ENCODE assay signal across 1 fruit fly cellular context in genomic region chr3R:14853767-14854191, dm6.
TF ChIP-seq lines count a peak whose summit lies in the region.

No protein-coding gene starts in this region.

TF ChIP-seq in whole organism, embryonic, 481 proteins besides CTCF, POLR2A, EP300 and RAD21 (continued from another document and continues in another):
- TF ChIP-seq CG13123 (GFP tag; optimal IDR thresholded peaks at IDR 0.05; lab: Kevin White, UChicago), result no peak
- TF ChIP-seq so (GFP tag; IDR thresholded peaks at IDR 0.05; lab: Robert Waterston, UW), result peak; percentile 69
- no peak for TF ChIP-seq hbn (GFP tag; IDR thresholded peaks at IDR 0.05; lab: Robert Waterston, UW; ENCODE audit: partially characterized antibody)
- peak; percentile 76 for TF ChIP-seq CG18599 (GFP tag; optimal IDR thresholded peaks at IDR 0.05; lab: Kevin White, UChicago)
- no peak for TF ChIP-seq CG10654 (GFP tag; optimal IDR thresholded peaks at IDR 0.05; lab: Kevin White, UChicago)
- no peak for TF ChIP-seq nmo (GFP tag; optimal IDR thresholded peaks at IDR 0.05; lab: Kevin White, UChicago)
- TF ChIP-seq CG14050 (GFP tag; IDR thresholded peaks at IDR 0.05; lab: Robert Waterston, UW), result no peak
- no peak for TF ChIP-seq CG18619 (GFP tag; optimal IDR thresholded peaks at IDR 0.05; lab: Kevin White, UChicago)
- no peak for TF ChIP-seq CG11696 (GFP tag; IDR thresholded peaks at IDR 0.05; lab: Robert Waterston, UW)
- peak; percentile 71 for TF ChIP-seq HmgZ (tag; optimal IDR thresholded peaks at IDR 0.05; lab: Kevin White, UChicago)
- peak; percentile 34 for TF ChIP-seq Nf-YB (GFP tag; optimal IDR thresholded peaks at IDR 0.05; lab: Kevin White, UChicago)
- TF ChIP-seq dimm (GFP tag; IDR thresholded peaks at IDR 0.05; lab: Robert Waterston, UW), result no peak
- TF ChIP-seq wek (GFP tag; optimal IDR thresholded peaks at IDR 0.05; lab: Kevin White, UChicago), result peak; percentile 59
- no peak for TF ChIP-seq bab2 (GFP tag; optimal IDR thresholded peaks at IDR 0.05; lab: Kevin White, UChicago)
- no peak for TF ChIP-seq gcm (GFP tag; optimal IDR thresholded peaks at IDR 0.05; lab: Kevin White, UChicago)
- peak; percentile 88 for TF ChIP-seq mirr (GFP tag; optimal IDR thresholded peaks at IDR 0.05; lab: Kevin White, UChicago)
- no peak for TF ChIP-seq zfh1 (GFP tag; IDR thresholded peaks at IDR 0.05; lab: Robert Waterston, UW)
- no peak for TF ChIP-seq Lhr (GFP tag; optimal IDR thresholded peaks at IDR 0.05; lab: Kevin White, UChicago)
- TF ChIP-seq ssp (GFP tag; IDR thresholded peaks at IDR 0.05; lab: Robert Waterston, UW), result no peak
- no peak for TF ChIP-seq disco-r (GFP tag; optimal IDR thresholded peaks at IDR 0.05; lab: Kevin White, UChicago)
- peak; percentile 31 for TF ChIP-seq CG10267 (tag; optimal IDR thresholded peaks at IDR 0.05; lab: Kevin White, UChicago)
- TF ChIP-seq NK7.1 (GFP tag; optimal IDR thresholded peaks at IDR 0.05; lab: Kevin White, UChicago), result no peak
- no peak for TF ChIP-seq prd (optimal IDR thresholded peaks at IDR 0.05; lab: Kevin White, UChicago)
- no peak for TF ChIP-seq prd (GFP tag; IDR thresholded peaks at IDR 0.05; lab: Robert Waterston, UW)
- TF ChIP-seq nau (GFP tag; optimal IDR thresholded peaks at IDR 0.05; lab: Kevin White, UChicago), result peak; percentile 24
- peak; percentile 86 for TF ChIP-seq caup (GFP tag; optimal IDR thresholded peaks at IDR 0.05; lab: Kevin White, UChicago; ENCODE audit: severe bottlenecking)
- no peak for TF ChIP-seq Hmx (GFP tag; optimal IDR thresholded peaks at IDR 0.05; lab: Kevin White, UChicago)
- TF ChIP-seq Optix (GFP tag; IDR thresholded peaks at IDR 0.05; lab: Robert Waterston, UW), result no peak
- TF ChIP-seq ac (GFP tag; optimal IDR thresholded peaks at IDR 0.05; lab: Kevin White, UChicago), result no peak
- TF ChIP-seq CG8089 (GFP tag; optimal IDR thresholded peaks at IDR 0.05; lab: Kevin White, UChicago), result no peak
- peak in 1 of 3 experiments; percentile 63 for TF ChIP-seq Stat92E (GFP tag; optimal IDR thresholded peaks at IDR 0.05; lab: Kevin White, UChicago)
- peak; percentile 33 for TF ChIP-seq CG3163 (GFP tag; optimal IDR thresholded peaks at IDR 0.05; lab: Kevin White, UChicago)
- TF ChIP-seq CG16813 (GFP tag; IDR thresholded peaks at IDR 0.05; lab: Robert Waterston, UW; ENCODE audit: partially characterized antibody), result 0 out of 3 replicates have a peak, but pooled peaks have one; percentile 29
- TF ChIP-seq CG7357 (GFP tag; IDR thresholded peaks at IDR 0.05; lab: Robert Waterston, UW), result no peak
- TF ChIP-seq lbe (GFP tag; optimal IDR thresholded peaks at IDR 0.05; lab: Kevin White, UChicago), result peak; percentile 80
- TF ChIP-seq nerfin-2 (GFP tag; IDR thresholded peaks at IDR 0.05; lab: Robert Waterston, UW; ENCODE audit: partially characterized antibody), result no peak
- TF ChIP-seq CG13775 (GFP tag; optimal IDR thresholded peaks at IDR 0.05; lab: Kevin White, UChicago), result peak; percentile 44
- TF ChIP-seq sens-2 (GFP tag; IDR thresholded peaks at IDR 0.05; lab: Robert Waterston, UW), result no peak
- no peak for TF ChIP-seq shn (GFP tag; optimal IDR thresholded peaks at IDR 0.05; lab: Kevin White, UChicago)
- TF ChIP-seq CG2129 (GFP tag; IDR thresholded peaks at IDR 0.05; lab: Robert Waterston, UW; ENCODE audit: partially characterized antibody), result no peak
- TF ChIP-seq CG6272 (GFP tag; IDR thresholded peaks at IDR 0.05; lab: Robert Waterston, UW), result no peak
- no peak for TF ChIP-seq slp2 (GFP tag; optimal IDR thresholded peaks at IDR 0.05; lab: Kevin White, UChicago)
- TF ChIP-seq CG30403 (GFP tag; optimal IDR thresholded peaks at IDR 0.05; lab: Kevin White, UChicago), result no peak
- TF ChIP-seq Bgb (GFP tag; IDR thresholded peaks at IDR 0.05; lab: Robert Waterston, UW; ENCODE audit: partially characterized antibody), result peak; percentile 22; the same call in 1 of the 2 replicates
- peak; percentile 51 for TF ChIP-seq CG13624 (GFP tag; optimal IDR thresholded peaks at IDR 0.05; lab: Kevin White, UChicago)
- TF ChIP-seq h (optimal IDR thresholded peaks at IDR 0.05; lab: Kevin White, UChicago), result no peak
- TF ChIP-seq eve (GFP tag; optimal IDR thresholded peaks at IDR 0.05; lab: Kevin White, UChicago), result no peak
- TF ChIP-seq CG4404 (GFP tag; IDR thresholded peaks at IDR 0.05; lab: Robert Waterston, UW), result no peak
- TF ChIP-seq ap (GFP tag; IDR thresholded peaks at IDR 0.05; lab: Robert Waterston, UW), result no peak
- TF ChIP-seq oc (tag; optimal IDR thresholded peaks at IDR 0.05; lab: Kevin White, UChicago), result peak; percentile 63
- 0 out of 3 replicates have a peak, but pooled peaks have one; percentile 16 for TF ChIP-seq CG6791 (GFP tag; IDR thresholded peaks at IDR 0.05; lab: Robert Waterston, UW; ENCODE audit: partially characterized antibody)
- TF ChIP-seq CG2875 (GFP tag; optimal IDR thresholded peaks at IDR 0.05; lab: Kevin White, UChicago), result no peak
- no peak for TF ChIP-seq CG34422 (GFP tag; IDR thresholded peaks at IDR 0.05; lab: Robert Waterston, UW)
- TF ChIP-seq CoRest (tag; optimal IDR thresholded peaks at IDR 0.05; lab: Kevin White, UChicago), result no peak
- peak; percentile 78 for TF ChIP-seq Hmr (GFP tag; optimal IDR thresholded peaks at IDR 0.05; lab: Kevin White, UChicago)
- no peak for TF ChIP-seq chif (GFP tag; optimal IDR thresholded peaks at IDR 0.05; lab: Kevin White, UChicago)
- no peak for TF ChIP-seq CG7963 (GFP tag; IDR thresholded peaks at IDR 0.05; lab: Robert Waterston, UW; ENCODE audit: partially characterized antibody)
- TF ChIP-seq Sry-β (GFP tag; optimal IDR thresholded peaks at IDR 0.05; lab: Kevin White, UChicago), result no peak
- peak; percentile 77 for TF ChIP-seq CG6813 (GFP tag; optimal IDR thresholded peaks at IDR 0.05; lab: Kevin White, UChicago)
- peak; percentile 66; the same call in 1 of the 3 replicates for TF ChIP-seq gce (GFP tag; IDR thresholded peaks at IDR 0.05; lab: Robert Waterston, UW)
- no peak for TF ChIP-seq aop (GFP tag; IDR thresholded peaks at IDR 0.05; lab: Robert Waterston, UW)
- TF ChIP-seq ems (GFP tag; optimal IDR thresholded peaks at IDR 0.05; lab: Kevin White, UChicago), result peak; percentile 5
- TF ChIP-seq CG30020 (tag; optimal IDR thresholded peaks at IDR 0.05; lab: Kevin White, UChicago), result no peak
- TF ChIP-seq sisA (GFP tag; IDR thresholded peaks at IDR 0.05; lab: Robert Waterston, UW), result no peak
- peak; percentile 60 for TF ChIP-seq Meics (GFP tag; optimal IDR thresholded peaks at IDR 0.05; lab: Kevin White, UChicago)
- no peak for TF ChIP-seq ranshi (GFP tag; IDR thresholded peaks at IDR 0.05; lab: Robert Waterston, UW)
- no peak for TF ChIP-seq CG10565 (GFP tag; optimal IDR thresholded peaks at IDR 0.05; lab: Kevin White, UChicago)
- TF ChIP-seq toy (GFP tag; IDR thresholded peaks at IDR 0.05; lab: Robert Waterston, UW), result no peak
- TF ChIP-seq Dek (tag; optimal IDR thresholded peaks at IDR 0.05; lab: Kevin White, UChicago), result no peak
- no peak for TF ChIP-seq btn (GFP tag; optimal IDR thresholded peaks at IDR 0.05; lab: Kevin White, UChicago)
- TF ChIP-seq Kr (GFP tag; optimal IDR thresholded peaks at IDR 0.05; lab: Kevin White, UChicago), result no peak
- TF ChIP-seq Bdp1 (GFP tag; optimal IDR thresholded peaks at IDR 0.05; lab: Kevin White, UChicago), result no peak
- TF ChIP-seq CG34224 (GFP tag; IDR thresholded peaks at IDR 0.05; lab: Robert Waterston, UW; ENCODE audit: partially characterized antibody), result no peak; the same call in 2 of the 3 replicates
- no peak for TF ChIP-seq esg (GFP tag; conservative IDR thresholded peaks at IDR 0.05; lab: Robert Waterston, UW)
- no peak for TF ChIP-seq CHES-1-like (GFP tag; optimal IDR thresholded peaks at IDR 0.05; lab: Kevin White, UChicago)
- TF ChIP-seq CG10321 (GFP tag; IDR thresholded peaks at IDR 0.05; lab: Robert Waterston, UW), result no peak
- TF ChIP-seq Ssrp (tag; optimal IDR thresholded peaks at IDR 0.05; lab: Kevin White, UChicago), result no peak
- TF ChIP-seq CG1233 (GFP tag; optimal IDR thresholded peaks at IDR 0.05; lab: Kevin White, UChicago), result peak; percentile 16
- TF ChIP-seq bsh (GFP tag; optimal IDR thresholded peaks at IDR 0.05; lab: Kevin White, UChicago), result peak in 1 of 2 experiments; percentile 42
- TF ChIP-seq ase (GFP tag; IDR thresholded peaks at IDR 0.05; lab: Robert Waterston, UW), result no peak
- no peak for TF ChIP-seq CG5953 (GFP tag; IDR thresholded peaks at IDR 0.05; lab: Robert Waterston, UW)
- TF ChIP-seq CG14441 (GFP tag; IDR thresholded peaks at IDR 0.05; lab: Robert Waterston, UW), result no peak
- TF ChIP-seq phol (tag; optimal IDR thresholded peaks at IDR 0.05; lab: Kevin White, UChicago), result no peak
- no peak for TF ChIP-seq CG16863 (GFP tag; optimal IDR thresholded peaks at IDR 0.05; lab: Kevin White, UChicago)
- TF ChIP-seq CG2120 (GFP tag; optimal IDR thresholded peaks at IDR 0.05; lab: Kevin White, UChicago), result peak; percentile 49
- TF ChIP-seq CG42726 (GFP tag; IDR thresholded peaks at IDR 0.05; lab: Robert Waterston, UW; ENCODE audit: partially characterized antibody), result no peak
- TF ChIP-seq CG17829 (tag; optimal IDR thresholded peaks at IDR 0.05; lab: Kevin White, UChicago), result peak; percentile 38
- no peak for TF ChIP-seq CG14965 (GFP tag; optimal IDR thresholded peaks at IDR 0.05; lab: Kevin White, UChicago; ENCODE audit: borderline replicate concordance)
- no peak for TF ChIP-seq Dfd (GFP tag; optimal IDR thresholded peaks at IDR 0.05; lab: Kevin White, UChicago)
- no peak for TF ChIP-seq CG11085 (GFP tag; IDR thresholded peaks at IDR 0.05; lab: Robert Waterston, UW)
- TF ChIP-seq jing (GFP tag; optimal IDR thresholded peaks at IDR 0.05; lab: Kevin White, UChicago), result no peak
- 0 out of 2 replicates have a peak, but pooled peaks have one; percentile 8 for TF ChIP-seq CG10959 (GFP tag; IDR thresholded peaks at IDR 0.05; lab: Robert Waterston, UW)
- TF ChIP-seq Rfx (GFP tag; IDR thresholded peaks at IDR 0.05; lab: Robert Waterston, UW), result peak; percentile 70
- peak; percentile 26 for TF ChIP-seq grau (tag; optimal IDR thresholded peaks at IDR 0.05; lab: Kevin White, UChicago)
- no peak for TF ChIP-seq ro (GFP tag; IDR thresholded peaks at IDR 0.05; lab: Robert Waterston, UW)
- peak; percentile 63 for TF ChIP-seq CG17568 (GFP tag; optimal IDR thresholded peaks at IDR 0.05; lab: Kevin White, UChicago)
- TF ChIP-seq Nf-YA (GFP tag; IDR thresholded peaks at IDR 0.05; lab: Robert Waterston, UW), result no peak
- TF ChIP-seq amos (GFP tag; IDR thresholded peaks at IDR 0.05; lab: Robert Waterston, UW; ENCODE audit: partially characterized antibody), result peak; percentile 25; the same call in 1 of the 2 replicates
- TF ChIP-seq CG18262 (tag; optimal IDR thresholded peaks at IDR 0.05; lab: Kevin White, UChicago), result no peak
- no peak for TF ChIP-seq CG17912 (GFP tag; optimal IDR thresholded peaks at IDR 0.05; lab: Kevin White, UChicago)
- TF ChIP-seq CG8765 (GFP tag; IDR thresholded peaks at IDR 0.05; lab: Robert Waterston, UW), result no peak
- no peak for TF ChIP-seq CG11093 (GFP tag; IDR thresholded peaks at IDR 0.05; lab: Robert Waterston, UW)
- TF ChIP-seq ftz-f1 (GFP tag; optimal IDR thresholded peaks at IDR 0.05; lab: Kevin White, UChicago), result no peak
- TF ChIP-seq Max (GFP tag; optimal IDR thresholded peaks at IDR 0.05; lab: Kevin White, UChicago), result no peak
- no peak for TF ChIP-seq CG7271 (tag; optimal IDR thresholded peaks at IDR 0.05; lab: Kevin White, UChicago)
- TF ChIP-seq Jarid2 (GFP tag; optimal IDR thresholded peaks at IDR 0.05; lab: Kevin White, UChicago), result peak; percentile 96
- peak; percentile 81 for TF ChIP-seq CG6765 (GFP tag; optimal IDR thresholded peaks at IDR 0.05; lab: Kevin White, UChicago)
- TF ChIP-seq Blimp-1 (GFP tag; optimal IDR thresholded peaks at IDR 0.05; lab: Kevin White, UChicago), result peak; percentile 30
- TF ChIP-seq jumu (GFP tag; optimal IDR thresholded peaks at IDR 0.05; lab: Kevin White, UChicago), result no peak
- TF ChIP-seq CG17802 (tag; optimal IDR thresholded peaks at IDR 0.05; lab: Kevin White, UChicago), result no peak
- no peak for TF ChIP-seq fru (optimal IDR thresholded peaks at IDR 0.05; lab: Kevin White, UChicago)
- TF ChIP-seq Ets97D (GFP tag; optimal IDR thresholded peaks at IDR 0.05; lab: Kevin White, UChicago), result no peak
- no peak for TF ChIP-seq Sox100B (GFP tag; optimal IDR thresholded peaks at IDR 0.05; lab: Kevin White, UChicago)
- peak; percentile 78 to 86 for TF ChIP-seq Trl (optimal IDR thresholded peaks at IDR 0.05; lab: Kevin White, UChicago)
- peak; percentile 40 for TF ChIP-seq Trl (GFP tag; optimal IDR thresholded peaks at IDR 0.05; lab: Kevin White, UChicago)
- TF ChIP-seq CG13424 (tag; optimal IDR thresholded peaks at IDR 0.05; lab: Kevin White, UChicago), result no peak
- TF ChIP-seq sc (optimal IDR thresholded peaks at IDR 0.05; lab: Kevin White, UChicago), result no peak
- TF ChIP-seq sc (GFP tag; optimal IDR thresholded peaks at IDR 0.05; lab: Kevin White, UChicago), result no peak
- TF ChIP-seq ci (GFP tag; IDR thresholded peaks at IDR 0.05; lab: Robert Waterston, UW), result peak; percentile 89
- TF ChIP-seq cas (GFP tag; IDR thresholded peaks at IDR 0.05; lab: Robert Waterston, UW), result peak; percentile 71; the same call in 1 of the 2 replicates
- TF ChIP-seq run (tag; optimal IDR thresholded peaks at IDR 0.05; lab: Kevin White, UChicago), result no peak
- peak; percentile 31; the same call in 1 of the 2 replicates for TF ChIP-seq E2f2 (GFP tag; IDR thresholded peaks at IDR 0.05; lab: Robert Waterston, UW)
- TF ChIP-seq CG15073 (GFP tag; optimal IDR thresholded peaks at IDR 0.05; lab: Kevin White, UChicago), result no peak
- TF ChIP-seq ara (GFP tag; IDR thresholded peaks at IDR 0.05; lab: Robert Waterston, UW), result peak; percentile 39; the same call in 1 of the 2 replicates
- TF ChIP-seq CG18011 (GFP tag; optimal IDR thresholded peaks at IDR 0.05; lab: Kevin White, UChicago), result peak; percentile 9
- TF ChIP-seq slbo (GFP tag; IDR thresholded peaks at IDR 0.05; lab: Robert Waterston, UW), result no peak
- peak; percentile 87 for TF ChIP-seq lab (GFP tag; optimal IDR thresholded peaks at IDR 0.05; lab: Kevin White, UChicago)
- TF ChIP-seq CG14667 (GFP tag; IDR thresholded peaks at IDR 0.05; lab: Robert Waterston, UW), result no peak
- 0 out of 2 replicates have a peak, but pooled peaks have one; percentile 12 for TF ChIP-seq crol (GFP tag; IDR thresholded peaks at IDR 0.05; lab: Robert Waterston, UW)
- TF ChIP-seq fd102C (GFP tag; optimal IDR thresholded peaks at IDR 0.05; lab: Kevin White, UChicago), result no peak
- peak; percentile 51 for TF ChIP-seq CG6254 (GFP tag; optimal IDR thresholded peaks at IDR 0.05; lab: Kevin White, UChicago)
- TF ChIP-seq z (GFP tag; IDR thresholded peaks at IDR 0.05; lab: Robert Waterston, UW), result peak; percentile 68
- peak; percentile 36 for TF ChIP-seq unpg (GFP tag; optimal IDR thresholded peaks at IDR 0.05; lab: Kevin White, UChicago)
- peak; percentile 42; the same call in 1 of the 2 replicates for TF ChIP-seq Xrp1 (GFP tag; IDR thresholded peaks at IDR 0.05; lab: Robert Waterston, UW)
